Worm (Caenorhabditis elegans) whole organism, L4 larva: ENCODE measurements around the gene str-106.

Experiments used
- F10B5.3 ChIP-seq: sonication (generic microtip); optimal IDR thresholded peaks from 2 replicates; lab custom pipeline; 2016; ENCODE audit warnings: mild to moderate bottlenecking, missing genetic modification characterization, missing compliant biosample characterization
- T26A8.4 ChIP-seq: fragments of 200-800 bp; sonication (Bioruptor generic); IDR thresholded peaks from 2 replicates; pipeline ENCODE4 v1.3.6; 2022; ENCODE audit warnings: missing genetic modification characterization, missing compliant biosample characterization
- ZK337.2 ChIP-seq: fragments of 200-800 bp; sonication (Bioruptor generic); IDR thresholded peaks from 2 replicates; pipeline ENCODE4 v1.3.6; 2022; ENCODE audit warnings: missing genetic modification reagents, missing genetic modification characterization, missing compliant biosample characterization
- aha-1 ChIP-seq: fragments of 150-350 bp; peaks from one replicate; lab custom pipeline; 2014; ENCODE audit warnings: missing biosample characterization, missing genetic modification characterization
- ceh-28 ChIP-seq: fragments of 150-350 bp; optimal IDR thresholded peaks from 2 replicates; lab custom pipeline; 2014; ENCODE audit warnings: missing biosample characterization, missing genetic modification reagents, missing genetic modification characterization
- ceh-44 ChIP-seq: fragments of 200-800 bp; sonication (Bioruptor generic); IDR thresholded peaks from 2 replicates; pipeline ENCODE4 v1.3.6; 2022; ENCODE audit warnings: missing genetic modification reagents, missing genetic modification characterization, missing compliant biosample characterization
- ceh-62 ChIP-seq: sonication (generic microtip); optimal IDR thresholded peaks from 2 replicates; lab custom pipeline; 2017; ENCODE audit warnings: missing biosample characterization, missing genetic modification characterization
- dmd-6 ChIP-seq: fragments of 200-800 bp; sonication (Bioruptor generic); IDR thresholded peaks from 2 replicates; pipeline ENCODE4 v1.3.6; 2022; ENCODE audit warnings: missing genetic modification reagents, missing genetic modification characterization, missing compliant biosample characterization
- fkh-10 ChIP-seq: fragments of 150-350 bp; optimal IDR thresholded peaks from 2 replicates; lab custom pipeline; 2014; ENCODE audit warnings: missing biosample characterization, missing genetic modification reagents, missing genetic modification characterization
- hlh-11 ChIP-seq: fragments of 200-800 bp; sonication (Bioruptor generic); optimal IDR thresholded peaks from 2 replicates; lab custom pipeline; 2018; ENCODE audit warnings: mild to moderate bottlenecking, missing genetic modification characterization, missing compliant biosample characterization
- hlh-30 ChIP-seq: sonication (generic microtip); optimal IDR thresholded peaks from 2 replicates; lab custom pipeline; 2017; ENCODE audit warnings: antibody characterized with exemption, mild to moderate bottlenecking, missing genetic modification characterization, missing compliant biosample characterization; ENCODE audit not compliant: insufficient read depth
- hmg-1.1 ChIP-seq: fragments of 200-800 bp; sonication (Bioruptor generic); IDR thresholded peaks from 2 replicates; pipeline ENCODE4 v1.3.6; 2022; ENCODE audit warnings: missing genetic modification reagents, missing genetic modification characterization, missing compliant biosample characterization
- jun-1 ChIP-seq: fragments of 150-350 bp; optimal IDR thresholded peaks from 2 replicates; lab custom pipeline; 2014; ENCODE audit warnings: missing biosample characterization, missing genetic modification reagents, missing genetic modification characterization
- lim-7 ChIP-seq: fragments of 200-800 bp; sonication (Bioruptor generic); IDR thresholded peaks from 2 replicates; pipeline ENCODE4 v1.3.6; 2022; ENCODE audit warnings: missing genetic modification characterization, missing compliant biosample characterization
- lin-1 ChIP-seq: fragments of 200-800 bp; sonication (Bioruptor generic); IDR thresholded peaks from 2 replicates; pipeline ENCODE4 v1.3.6; 2022; ENCODE audit warnings: missing genetic modification reagents, missing genetic modification characterization, missing compliant biosample characterization
- madf-5 ChIP-seq, 2 experiments: fragments of 200-800 bp; sonication (Bioruptor generic); IDR thresholded peaks; 2 replicates each; pipeline ENCODE4 v1.3.6; 2022; ENCODE audit warnings: missing compliant biosample characterization in 2 of 2, missing genetic modification characterization in 2 of 2
- mdl-1 ChIP-seq, 2 experiments: fragments of 150-350 bp in 1 of 2; sonication (generic microtip) in 1 of 2; optimal IDR thresholded peaks; 2 replicates each; lab custom pipeline; 2014 to 2017; ENCODE audit warnings: missing biosample characterization in 2 of 2, missing genetic modification characterization in 2 of 2
- mdt-29 ChIP-seq: fragments of 200-800 bp; sonication (Bioruptor generic); IDR thresholded peaks from 2 replicates; pipeline ENCODE4 v1.3.6; 2022; ENCODE audit warnings: missing genetic modification reagents, missing genetic modification characterization, missing compliant biosample characterization
- mxl-2 ChIP-seq: fragments of 200-800 bp; sonication (Bioruptor generic); conservative IDR thresholded peaks from 2 replicates; pipeline ENCODE4 v1.3.6; 2022; ENCODE audit warnings: missing genetic modification reagents, missing genetic modification characterization, missing compliant biosample characterization
- nhr-28 ChIP-seq: fragments of 150-350 bp; optimal IDR thresholded peaks from 2 replicates; lab custom pipeline; 2014; ENCODE audit warnings: missing biosample characterization, missing genetic modification characterization
- nhr-48 ChIP-seq: sonication (generic microtip); optimal IDR thresholded peaks from 2 replicates; lab custom pipeline; 2016; ENCODE audit warnings: mild to moderate bottlenecking, missing genetic modification characterization, missing compliant biosample characterization
- nhr-76 ChIP-seq: fragments of 150-350 bp; optimal IDR thresholded peaks from 2 replicates; lab custom pipeline; 2014; ENCODE audit warnings: missing biosample characterization, missing genetic modification characterization
- php-3 ChIP-seq: fragments of 200-800 bp; sonication (Bioruptor generic); IDR thresholded peaks from 2 replicates; pipeline ENCODE4 v1.3.6; 2022; ENCODE audit warnings: missing genetic modification reagents, missing genetic modification characterization, missing compliant biosample characterization
- pqm-1 ChIP-seq: sonication (generic microtip); optimal IDR thresholded peaks from 2 replicates; lab custom pipeline; 2017; ENCODE audit warnings: missing biosample characterization, missing genetic modification characterization
- rbr-2 ChIP-seq: sonication (generic microtip); optimal IDR thresholded peaks from 2 replicates; lab custom pipeline; 2016; ENCODE audit warnings: missing genotype, missing genetic modification characterization, missing compliant biosample characterization
- saeg-2 ChIP-seq: fragments of 200-800 bp; sonication (Bioruptor generic); IDR thresholded peaks from 2 replicates; pipeline ENCODE4 v1.3.6; 2022; ENCODE audit warnings: missing genetic modification reagents, missing genetic modification characterization, missing compliant biosample characterization
- sdz-12 ChIP-seq: fragments of 200-800 bp; sonication (Bioruptor generic); optimal IDR thresholded peaks from 2 replicates; lab custom pipeline; 2018; ENCODE audit warnings: mild to moderate bottlenecking, missing genetic modification characterization, missing compliant biosample characterization
- set-16 ChIP-seq: fragments of 200-800 bp; sonication (Bioruptor generic); IDR thresholded peaks from 2 replicates; pipeline ENCODE4 v1.3.6; 2022; ENCODE audit warnings: missing genetic modification reagents, missing genetic modification characterization, missing compliant biosample characterization
- skn-1 ChIP-seq: fragments of 150-350 bp; optimal IDR thresholded peaks from 2 replicates; lab custom pipeline; 2014; ENCODE audit warnings: missing biosample characterization, missing genetic modification characterization
- tra-1 ChIP-seq: fragments of 200-800 bp; sonication (Bioruptor generic); IDR thresholded peaks from 2 replicates; pipeline ENCODE4 v1.3.6; 2022; ENCODE audit warnings: missing genetic modification reagents, missing genetic modification characterization, missing compliant biosample characterization
- unc-130 ChIP-seq: sonication (generic microtip); optimal IDR thresholded peaks from 2 replicates; lab custom pipeline; 2016; ENCODE audit warnings: missing genetic modification reagents, missing genetic modification characterization, missing compliant biosample characterization
- unc-39 ChIP-seq: sonication (generic microtip); optimal IDR thresholded peaks from 2 replicates; lab custom pipeline; 2017; ENCODE audit warnings: missing biosample characterization, missing genetic modification characterization
- unc-62 ChIP-seq, 3 experiments: fragments of 150-350 bp in 1 of 3; sonication (generic microtip); optimal IDR thresholded peaks in 2 of 3; peaks in 1 of 3; 1 replicate in 1 of 3; 2 replicates in 2 of 3; lab custom pipeline; 2014 to 2017; ENCODE audit warnings: missing biosample characterization in 3 of 3, missing genetic modification characterization in 3 of 3, missing genetic modification reagents in 3 of 3, missing genotype in 1 of 3
- zip-11 ChIP-seq: fragments of 200-800 bp; sonication (Bioruptor generic); IDR thresholded peaks from 2 replicates; pipeline ENCODE4 v1.3.6; 2022; ENCODE audit warnings: missing genetic modification characterization, missing compliant biosample characterization

Gene str-106

DNA sequence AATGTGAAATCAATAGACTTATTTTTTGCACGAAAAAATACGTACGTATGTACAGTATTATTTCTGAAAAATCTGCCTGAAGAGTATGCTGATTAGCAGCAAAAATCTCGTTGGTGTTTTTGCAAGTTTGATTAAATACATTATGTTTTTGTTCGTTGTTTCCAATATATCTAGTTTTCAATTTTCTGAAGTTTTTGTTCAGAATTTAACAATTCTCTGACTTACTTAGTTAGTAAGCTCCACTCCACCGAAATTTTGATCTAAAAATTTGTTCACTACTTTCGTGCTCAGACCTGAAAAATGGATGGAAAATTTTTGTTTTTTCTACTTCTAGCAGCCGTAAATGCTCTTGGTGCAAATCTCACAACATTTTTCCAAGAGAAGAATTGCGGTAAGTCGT lies 24.4 kb downstream of the str-106 start, which contains the start of gene irld-26:
irld-26 (plus strand) TSS at position 301 of the 400 bp plus-strand sequence.
- TF ChIP-seq unc-130 (no peak), unc-62 (GFP tag; optimal IDR thresholded peaks at IDR 0.05 in 1 of 2; lab: Kevin White, UChicago) (peak in 1 of 2 experiments; percentile 13), unc-62 (tag; optimal IDR thresholded peaks at IDR 0.05; lab: Kevin White, UChicago) (no peak), mxl-2 (GFP tag; lab: Robert Waterston, UW) (no peak), ceh-28 (tag; lab: Kevin White, UChicago) (no peak), lim-7 (GFP tag; lab: Robert Waterston, UW) (no peak), skn-1 (no peak), sdz-12 (GFP tag; lab: Kevin White, UChicago) (no peak)

DNA sequence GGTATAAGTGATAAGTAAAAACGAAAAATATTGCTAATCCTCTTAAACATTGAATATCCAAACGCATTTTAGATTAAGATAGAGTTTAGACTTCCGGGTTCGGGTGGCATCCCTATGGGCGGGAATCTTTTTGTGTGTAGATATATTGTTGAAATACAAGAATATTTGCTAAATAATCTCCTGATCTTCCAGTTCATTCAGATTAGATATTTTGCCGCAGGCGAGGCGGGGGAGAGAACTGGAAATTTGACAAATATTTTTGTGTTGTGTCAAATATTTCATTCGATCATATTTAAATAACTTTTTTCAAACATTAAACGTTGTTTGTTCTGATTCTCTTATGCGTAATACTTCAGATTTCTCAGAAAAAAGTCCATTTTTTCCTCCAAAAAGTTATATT lies 29.4 kb downstream of the str-106 start, which contains the start of gene oac-15:
oac-15 (minus strand) TSS at position 101 of the 400 bp plus-strand sequence.
- peak; percentile 80 for TF ChIP-seq aha-1 (tag; lab: Kevin White, UChicago)
- no peak for TF ChIP-seq madf-5 (GFP tag; IDR thresholded peaks at IDR 0.05; lab: Robert Waterston, UW)

DNA sequence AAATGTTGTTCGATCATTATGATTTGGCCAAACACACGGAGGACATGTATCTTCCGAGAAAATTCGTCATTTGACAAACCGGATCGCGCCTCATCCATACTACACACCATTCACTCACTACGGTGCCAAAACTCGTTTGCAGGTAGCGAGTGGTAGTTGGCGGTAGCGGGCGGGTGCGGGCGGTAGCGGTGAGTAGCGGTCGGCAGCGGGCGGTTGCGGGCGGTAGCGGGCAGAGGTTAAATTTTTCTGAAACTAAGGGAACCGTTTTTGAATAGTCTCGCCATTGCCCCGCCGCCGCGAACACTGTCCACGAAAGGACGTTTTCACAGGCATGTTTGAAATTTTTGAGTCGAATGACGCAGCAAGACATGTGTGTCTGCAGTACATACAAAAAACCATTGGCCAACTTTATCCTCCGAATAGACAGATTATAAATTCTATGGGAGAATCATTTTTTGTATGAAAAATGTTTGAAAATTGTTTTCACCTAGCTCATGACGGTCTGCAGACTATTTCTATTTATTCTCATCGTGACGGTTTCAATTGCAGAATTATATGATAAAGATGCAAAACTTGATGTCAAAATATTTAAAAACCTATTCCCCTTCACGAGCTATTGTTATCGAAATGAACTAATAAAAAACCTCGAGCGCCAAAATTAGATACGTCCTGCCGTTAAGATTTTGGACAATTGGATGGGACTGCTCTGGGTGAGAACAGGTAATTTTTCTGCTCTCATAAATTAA lies 30.0 kb downstream of the str-106 start, which contains the start of gene F11A5.16:
F11A5.16 (plus strand) TSS at position 696 of the 746 bp plus-strand sequence.
- TF ChIP-seq ZK337.2 (GFP tag; lab: Robert Waterston, UW) (no peak), set-16 (peak; percentile 63)

DNA sequence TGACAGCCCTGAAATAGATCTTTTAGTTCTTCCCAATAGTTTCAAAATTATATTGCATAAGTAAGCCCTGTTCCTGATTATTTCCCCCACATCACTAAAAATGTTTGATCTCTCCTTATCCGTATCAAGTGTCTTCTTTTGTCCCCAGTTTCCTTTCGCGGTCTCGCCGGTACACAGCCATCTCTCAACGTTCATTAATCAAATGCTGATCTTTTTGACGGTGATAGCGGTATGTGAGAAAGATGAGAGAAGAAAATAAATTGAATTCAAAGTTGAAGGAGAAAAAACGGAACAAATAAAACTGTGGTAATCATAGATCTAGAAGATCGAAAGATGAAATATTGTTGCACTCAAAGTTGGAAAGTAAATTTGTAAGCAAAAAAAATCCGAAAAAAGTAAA lies 31.3 kb downstream of the str-106 start:
- no peak for TF ChIP-seq saeg-2 (GFP tag; lab: Robert Waterston, UW)
- TF ChIP-seq hmg-1.1 (GFP tag; lab: Robert Waterston, UW), result no peak
- peak; percentile 8 for TF ChIP-seq aha-1 (tag; lab: Kevin White, UChicago)
- TF ChIP-seq mxl-2 (GFP tag; lab: Robert Waterston, UW), result no peak
- TF ChIP-seq mdl-1 (tag; optimal IDR thresholded peaks at IDR 0.05; lab: Kevin White, UChicago), result no peak
- peak; percentile 9 for TF ChIP-seq nhr-28 (tag; lab: Kevin White, UChicago)
- no peak for TF ChIP-seq set-16
- no peak for TF ChIP-seq nhr-76 (tag; lab: Kevin White, UChicago)
- no peak for TF ChIP-seq F10B5.3 (tag; lab: Kevin White, UChicago)
- TF ChIP-seq fkh-10 (GFP tag; lab: Kevin White, UChicago), result no peak
- no peak for TF ChIP-seq ceh-62 (tag; lab: Kevin White, UChicago)
- no peak for TF ChIP-seq mdt-29 (GFP tag; lab: Robert Waterston, UW)
- TF ChIP-seq rbr-2 (tag; lab: Kevin White, UChicago), result no peak
- peak in 1 of 2 experiments; percentile 60 for TF ChIP-seq unc-62 (GFP tag; optimal IDR thresholded peaks at IDR 0.05 in 1 of 2; lab: Kevin White, UChicago)
- TF ChIP-seq unc-62 (tag; optimal IDR thresholded peaks at IDR 0.05; lab: Kevin White, UChicago), result no peak
- no peak for TF ChIP-seq T26A8.4 (GFP tag; lab: Robert Waterston, UW)
- no peak for TF ChIP-seq lin-1 (GFP tag; lab: Robert Waterston, UW)
- no peak for TF ChIP-seq unc-39 (tag; lab: Kevin White, UChicago)
- TF ChIP-seq sdz-12 (GFP tag; lab: Kevin White, UChicago), result no peak
- TF ChIP-seq jun-1 (tag; lab: Kevin White, UChicago), result no peak
- TF ChIP-seq ceh-44, result no peak
- TF ChIP-seq, all 104 proteins: peak for 3

DNA sequence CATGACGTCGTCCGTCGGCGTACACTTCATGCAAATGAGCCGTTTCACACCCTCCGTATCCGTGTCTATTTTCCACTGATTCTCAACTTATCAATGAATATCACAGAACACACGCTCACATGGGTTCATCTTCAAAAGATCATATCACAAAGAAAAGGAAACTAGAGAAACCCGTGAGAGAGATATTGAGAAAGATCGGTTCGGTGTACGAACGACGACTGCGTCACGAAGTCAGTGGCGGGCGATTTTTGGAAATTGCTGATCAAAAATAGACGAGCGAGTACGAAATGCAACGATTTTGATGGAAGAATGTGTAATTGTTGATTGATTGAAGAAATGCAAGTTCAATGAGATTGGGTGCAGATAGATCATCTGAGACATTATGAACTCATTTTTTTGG lies 32.9 kb downstream of the str-106 start:
- no peak for TF ChIP-seq lim-7 (GFP tag; lab: Robert Waterston, UW)
- TF ChIP-seq zip-11 (GFP tag; lab: Robert Waterston, UW), result no peak
- TF ChIP-seq php-3, result no peak
- TF ChIP-seq nhr-28 (tag; lab: Kevin White, UChicago), result peak; percentile 70
- TF ChIP-seq dmd-6, result peak; percentile 90
- TF ChIP-seq mdl-1 (tag; optimal IDR thresholded peaks at IDR 0.05; lab: Kevin White, UChicago), result peak in 1 of 2 experiments; percentile 63
- no peak for TF ChIP-seq ceh-28 (tag; lab: Kevin White, UChicago)
- TF ChIP-seq hlh-30 (tag; lab: Kevin White, UChicago), result peak; percentile 41
- no peak for TF ChIP-seq pqm-1 (tag; lab: Kevin White, UChicago)
- TF ChIP-seq tra-1 (GFP tag; lab: Robert Waterston, UW), result 0 out of 2 replicates have a peak, but pooled peaks have one; percentile 29
- TF ChIP-seq nhr-48, result peak; percentile 89
- peak; percentile 65 for TF ChIP-seq hlh-11 (tag; lab: Kevin White, UChicago)
- peak in 1 of 2 experiments; percentile 82 for TF ChIP-seq unc-62 (GFP tag; optimal IDR thresholded peaks at IDR 0.05 in 1 of 2; lab: Kevin White, UChicago)
- no peak for TF ChIP-seq unc-62 (tag; optimal IDR thresholded peaks at IDR 0.05; lab: Kevin White, UChicago)
